Worm (Caenorhabditis elegans) whole organism, young adult: ENCODE measurements around the gene abu-1.
A peak's percentile ranks its signal among the peaks of the same experiment; 100 is the strongest.

ENCODE experiments used
- B0035.1 ChIP-seq: sonication (generic microtip); optimal IDR thresholded peaks from 2 replicates; lab custom pipeline; 2016; ENCODE audit warnings: missing genetic modification characterization, mild to moderate bottlenecking, missing compliant biosample characterization, missing genotype, missing genetic modification reagents
- B0261.1 ChIP-seq: sonication (generic microtip); optimal IDR thresholded peaks from 2 replicates; lab custom pipeline; 2016; ENCODE audit warnings: mild to moderate bottlenecking, missing genetic modification characterization, moderate library complexity, missing compliant biosample characterization
- D2030.7 ChIP-seq: fragments of 200-800 bp; sonication (Bioruptor generic); IDR thresholded peaks from 2 replicates; pipeline ENCODE4 v1.3.6; 2022; ENCODE audit warnings: missing genetic modification reagents, missing genetic modification characterization, missing compliant biosample characterization
- F22D6.2 ChIP-seq: sonication (generic microtip); optimal IDR thresholded peaks from 2 replicates; lab custom pipeline; 2016; ENCODE audit warnings: mild to moderate bottlenecking, missing genetic modification characterization, missing compliant biosample characterization
- F49E8.2 ChIP-seq: sonication (generic microtip); optimal IDR thresholded peaks from 3 replicates; lab custom pipeline; 2017; ENCODE audit warnings: missing genetic modification characterization, mild to moderate bottlenecking, missing compliant biosample characterization, antibody characterized with exemption, moderate library complexity; ENCODE audit not compliant: insufficient read depth
- F52B5.7 ChIP-seq: sonication (generic microtip); optimal IDR thresholded peaks from 2 replicates; lab custom pipeline; 2016; ENCODE audit warnings: mild to moderate bottlenecking, missing genetic modification characterization, missing compliant biosample characterization
- K12H6.12 ChIP-seq: fragments of 200-800 bp; sonication (Bioruptor generic); optimal IDR thresholded peaks from 2 replicates; lab custom pipeline; 2018; ENCODE audit warnings: mild to moderate bottlenecking, missing genetic modification characterization, missing compliant biosample characterization
- Y53G8AR.9 ChIP-seq: fragments of 200-800 bp; sonication (Bioruptor generic); conservative IDR thresholded peaks from 2 replicates; pipeline ENCODE4 v1.3.6; 2022; ENCODE audit warnings: missing genetic modification reagents, missing genetic modification characterization, missing compliant biosample characterization
- ZK185.1 ChIP-seq: sonication (generic microtip); optimal IDR thresholded peaks from 2 replicates; lab custom pipeline; 2016; ENCODE audit warnings: mild to moderate bottlenecking, missing genetic modification characterization, missing compliant biosample characterization; ENCODE audit not compliant: poor library complexity, severe bottlenecking
- ama-1 ChIP-seq, 3 experiments: fragments of 150-350 bp in 1 of 3; sonication (generic microtip) in 2 of 3; optimal IDR thresholded peaks; 2 replicates each; lab custom pipeline; 2014 to 2018; ENCODE audit warnings: missing biosample characterization in 2 of 3, missing genetic modification characterization in 2 of 3, missing genetic modification reagents in 2 of 3
- attf-6 ChIP-seq: fragments of 200-800 bp; sonication (Bioruptor generic); IDR thresholded peaks from 2 replicates; pipeline ENCODE4 v1.3.6; 2022; ENCODE audit warnings: missing genetic modification reagents, missing genetic modification characterization, missing compliant biosample characterization
- bed-1 ChIP-seq: fragments of 200-800 bp; sonication (Bioruptor generic); IDR thresholded peaks from 2 replicates; pipeline ENCODE4 v1.3.6; 2022; ENCODE audit warnings: missing genetic modification reagents, missing genetic modification characterization, missing compliant biosample characterization
- ceh-100 ChIP-seq: fragments of 200-800 bp; sonication (Bioruptor generic); IDR thresholded peaks from 2 replicates; pipeline ENCODE4 v1.3.6; 2022; ENCODE audit warnings: missing genetic modification reagents, missing genetic modification characterization, missing compliant biosample characterization
- ceh-58 ChIP-seq: fragments of 200-800 bp; sonication (Bioruptor generic); IDR thresholded peaks from 2 replicates; pipeline ENCODE4 v1.3.6; 2022; ENCODE audit warnings: missing genetic modification characterization, missing compliant biosample characterization
- dpl-1 ChIP-seq: fragments of 150-350 bp; optimal IDR thresholded peaks from 2 replicates; lab custom pipeline; 2014; ENCODE audit warnings: missing biosample characterization, missing genetic modification reagents, missing genetic modification characterization
- efl-1 ChIP-seq: fragments of 150-350 bp; optimal IDR thresholded peaks from 2 replicates; lab custom pipeline; 2014; ENCODE audit warnings: missing biosample characterization, missing genetic modification reagents, missing genetic modification characterization
- him-1 ChIP-seq: sonication (generic microtip); optimal IDR thresholded peaks from 2 replicates; lab custom pipeline; 2016; ENCODE audit warnings: missing genotype, missing genetic modification reagents, missing genetic modification characterization, missing compliant biosample characterization
- hmg-1.2 ChIP-seq: fragments of 200-800 bp; sonication (Bioruptor generic); IDR thresholded peaks from 2 replicates; pipeline ENCODE4 v1.3.6; 2022; ENCODE audit warnings: missing genetic modification reagents, missing genetic modification characterization, missing compliant biosample characterization
- hmg-20 ChIP-seq: fragments of 200-800 bp; sonication (Bioruptor generic); IDR thresholded peaks from 2 replicates; pipeline ENCODE4 v1.3.6; 2022; ENCODE audit warnings: missing genetic modification reagents, missing genetic modification characterization, missing compliant biosample characterization
- hrde-1 ChIP-seq: sonication (generic microtip); optimal IDR thresholded peaks from 2 replicates; lab custom pipeline; 2016; ENCODE audit warnings: missing genetic modification characterization, mild to moderate bottlenecking, missing compliant biosample characterization, moderate library complexity, missing genotype, missing genetic modification reagents, borderline replicate concordance
- hsf-1 ChIP-seq: fragments of 200-800 bp; sonication (Bioruptor generic); IDR thresholded peaks from 2 replicates; pipeline ENCODE4 v1.3.6; 2022; ENCODE audit warnings: missing genetic modification reagents, missing genetic modification characterization, missing compliant biosample characterization
- lag-1 ChIP-seq: fragments of 200-800 bp; sonication (Bioruptor generic); IDR thresholded peaks from 2 replicates; pipeline ENCODE4 v1.3.6; 2022; ENCODE audit warnings: missing genetic modification reagents, missing genetic modification characterization, missing compliant biosample characterization
- let-526 ChIP-seq: fragments of 200-800 bp; sonication (Bioruptor generic); IDR thresholded peaks from 2 replicates; pipeline ENCODE4 v1.3.6; 2022; ENCODE audit warnings: missing genetic modification reagents, missing genetic modification characterization, missing compliant biosample characterization
- let-607 ChIP-seq, 2 experiments: fragments of 200-800 bp in 1 of 2; sonication (Bioruptor generic) in 1 of 2; sonication (generic microtip) in 1 of 2; optimal IDR thresholded peaks; 2 replicates each; lab custom pipeline; 2016 to 2018; ENCODE audit warnings: mild to moderate bottlenecking in 2 of 2, missing compliant biosample characterization in 2 of 2, missing genetic modification characterization in 2 of 2, moderate library complexity in 2 of 2, missing genotype in 1 of 2
- lin-26 ChIP-seq: fragments of 200-800 bp; sonication (Bioruptor generic); IDR thresholded peaks from 2 replicates; pipeline ENCODE4 v1.3.6; 2022; ENCODE audit warnings: missing genetic modification reagents, missing genetic modification characterization, missing compliant biosample characterization
- lin-35 ChIP-seq, 3 experiments: fragments of 150-350 bp in 2 of 3; sonication (generic microtip) in 1 of 3; optimal IDR thresholded peaks; 2 replicates each; lab custom pipeline; 2014 to 2018; ENCODE audit warnings: missing biosample characterization in 3 of 3, missing genetic modification characterization in 3 of 3, missing genetic modification reagents in 3 of 3
- lin-54 ChIP-seq: fragments of 200-800 bp; sonication (Bioruptor generic); optimal IDR thresholded peaks from 2 replicates; lab custom pipeline; 2018; ENCODE audit warnings: mild to moderate bottlenecking, missing genetic modification characterization, missing compliant biosample characterization
- lir-1 ChIP-seq: fragments of 200-800 bp; sonication (Bioruptor generic); conservative IDR thresholded peaks from 2 replicates; pipeline ENCODE4 v1.3.6; 2022; ENCODE audit warnings: missing genetic modification reagents, missing genetic modification characterization, missing compliant biosample characterization
- lsy-27 ChIP-seq: sonication (generic microtip); optimal IDR thresholded peaks from 2 replicates; lab custom pipeline; 2017; ENCODE audit warnings: missing genetic modification characterization, mild to moderate bottlenecking, missing compliant biosample characterization, antibody characterized with exemption, missing genotype, borderline replicate concordance; ENCODE audit not compliant: insufficient read depth
- madf-3 ChIP-seq: fragments of 200-800 bp; sonication (Bioruptor generic); IDR thresholded peaks from 2 replicates; pipeline ENCODE4 v1.3.6; 2022; ENCODE audit warnings: missing genetic modification reagents, missing genetic modification characterization, missing compliant biosample characterization
- madf-6 ChIP-seq: fragments of 200-800 bp; sonication (Bioruptor generic); IDR thresholded peaks from 2 replicates; pipeline ENCODE4 v1.3.6; 2022; ENCODE audit warnings: missing genetic modification reagents, missing genetic modification characterization, missing compliant biosample characterization
- madf-8 ChIP-seq: fragments of 200-800 bp; sonication (Bioruptor generic); conservative IDR thresholded peaks from 2 replicates; pipeline ENCODE4 v1.3.6; 2022; ENCODE audit warnings: missing genetic modification reagents, missing genetic modification characterization, missing compliant biosample characterization
- mxl-1 ChIP-seq: sonication (generic microtip); optimal IDR thresholded peaks from 2 replicates; lab custom pipeline; 2016; ENCODE audit warnings: missing genetic modification characterization, missing compliant biosample characterization
- nfya-1 ChIP-seq: sonication (generic microtip); optimal IDR thresholded peaks from 2 replicates; lab custom pipeline; 2017; ENCODE audit warnings: antibody characterized with exemption, missing compliant biosample characterization, missing genetic modification characterization, borderline replicate concordance; ENCODE audit not compliant: insufficient read depth
- nhr-27 ChIP-seq: fragments of 200-800 bp; sonication (Bioruptor generic); optimal IDR thresholded peaks from 2 replicates; lab custom pipeline; 2018; ENCODE audit warnings: mild to moderate bottlenecking, missing genetic modification characterization, moderate library complexity, missing compliant biosample characterization
- nhr-80 ChIP-seq: sonication (generic microtip); optimal IDR thresholded peaks from 2 replicates; lab custom pipeline; 2016; ENCODE audit warnings: missing genetic modification characterization, missing compliant biosample characterization
- pbrm-1 ChIP-seq: fragments of 200-800 bp; sonication (Bioruptor generic); IDR thresholded peaks from 2 replicates; pipeline ENCODE4 v1.3.6; 2022; ENCODE audit warnings: missing genetic modification reagents, missing genetic modification characterization, missing compliant biosample characterization
- pha-4 ChIP-seq: fragments of 150-350 bp; sonication (generic microtip); optimal IDR thresholded peaks from 2 replicates; lab custom pipeline; 2014; ENCODE audit warnings: missing biosample characterization, missing genetic modification reagents, missing genetic modification characterization
- repo-1 ChIP-seq: sonication (generic microtip); optimal IDR thresholded peaks from 2 replicates; lab custom pipeline; 2017; ENCODE audit warnings: mild to moderate bottlenecking, missing genetic modification characterization, missing compliant biosample characterization
- rpc-1 ChIP-seq, 2 experiments: fragments of 150-350 bp in 1 of 2; sonication (generic microtip) in 1 of 2; optimal IDR thresholded peaks; 2 replicates each; lab custom pipeline; 2014 to 2018; ENCODE audit warnings: missing biosample characterization in 1 of 2, missing genetic modification characterization in 1 of 2, missing genetic modification reagents in 1 of 2, missing genotype in 1 of 2
- sea-2 ChIP-seq: fragments of 200-800 bp; sonication (Bioruptor generic); IDR thresholded peaks from 2 replicates; pipeline ENCODE4 v1.3.6; 2022; ENCODE audit warnings: missing genetic modification characterization, missing compliant biosample characterization
- tbp1 ChIP-seq: fragments of 200-800 bp; sonication (Bioruptor generic); optimal IDR thresholded peaks from 2 replicates; lab custom pipeline; 2018; ENCODE audit warnings: mild to moderate bottlenecking, missing genetic modification characterization, missing compliant biosample characterization
- unc-130 ChIP-seq: sonication (generic microtip); optimal IDR thresholded peaks from 2 replicates; lab custom pipeline; 2016; ENCODE audit warnings: missing genetic modification reagents, missing genetic modification characterization, missing compliant biosample characterization
- ztf-6 ChIP-seq: fragments of 200-800 bp; sonication (Bioruptor generic); IDR thresholded peaks from 2 replicates; pipeline ENCODE4 v1.3.6; 2022; ENCODE audit warnings: missing genetic modification reagents, missing genetic modification characterization, missing compliant biosample characterization

The abu-1 gene

DNA sequence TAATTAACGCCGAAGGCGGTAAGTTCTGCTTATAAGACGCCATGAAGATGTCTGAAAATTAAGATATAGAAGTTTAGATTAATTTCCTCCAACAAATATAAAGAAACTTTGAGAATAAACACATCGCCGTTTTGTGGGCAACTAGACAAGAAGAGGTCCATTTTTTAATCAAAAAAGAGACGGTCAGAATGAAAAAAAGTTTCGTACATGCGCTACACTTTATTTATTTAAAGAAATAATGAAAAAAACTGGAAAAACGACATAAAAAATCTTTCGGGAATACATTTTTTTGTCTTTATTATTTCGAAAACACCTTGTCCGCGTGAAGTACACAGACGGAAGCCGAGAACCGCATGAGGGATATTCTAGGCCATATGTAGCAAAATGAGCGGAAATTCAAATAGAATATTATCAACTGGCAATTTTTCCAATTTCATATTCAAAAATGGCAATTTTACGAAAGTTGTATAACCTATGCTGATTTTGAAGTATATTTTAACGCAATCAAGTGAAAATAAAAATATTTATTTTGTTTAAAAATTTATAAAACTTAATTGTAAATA lies 25.8 kb downstream of the abu-1 start, which contains the start of gene sluh-7 (continued):
- peak in 1 of 2 experiments; percentile 69 for TF ChIP-seq let-607 (tag; optimal IDR thresholded peaks at IDR 0.05; lab: Kevin White, UChicago)
- no peak for TF ChIP-seq attf-6 (GFP tag; lab: Robert Waterston, UW)
- peak; percentile 37; the same call in 1 of the 2 replicates for TF ChIP-seq hmg-1.2 (GFP tag; lab: Robert Waterston, UW)
- peak; percentile 35; the same call in 1 of the 2 replicates for TF ChIP-seq pbrm-1 (GFP tag; lab: Robert Waterston, UW)
- no peak for TF ChIP-seq lsy-27
- TF ChIP-seq ama-1 (optimal IDR thresholded peaks at IDR 0.05; lab: Kevin White, UChicago): no peak
- TF ChIP-seq ama-1 (GFP tag; optimal IDR thresholded peaks at IDR 0.05; lab: Kevin White, UChicago): no peak
- no peak for TF ChIP-seq ztf-6 (GFP tag; lab: Robert Waterston, UW)
- peak; percentile 92 for TF ChIP-seq ZK185.1 (tag; lab: Kevin White, UChicago)
- TF ChIP-seq B0035.1 (tag; lab: Kevin White, UChicago): no peak
- no peak for TF ChIP-seq hrde-1 (tag; lab: Kevin White, UChicago)
- peak; percentile 62 for TF ChIP-seq efl-1 (GFP tag; lab: Kevin White, UChicago)
- TF ChIP-seq lag-1: no peak
- TF ChIP-seq F22D6.2 (tag; lab: Kevin White, UChicago): peak; percentile 59
- peak; percentile 47 for TF ChIP-seq pha-4 (tag; lab: Kevin White, UChicago)
- peak; percentile 15; the same call in 1 of the 2 replicates for TF ChIP-seq D2030.7 (GFP tag; lab: Robert Waterston, UW)
- TF ChIP-seq lir-1 (GFP tag; lab: Robert Waterston, UW): peak; percentile 49; the same call in 1 of the 2 replicates
- peak; percentile 26 for TF ChIP-seq tbp1 (GFP tag; lab: Kevin White, UChicago)
- TF ChIP-seq repo-1 (tag; lab: Kevin White, UChicago): no peak
- TF ChIP-seq unc-130 (GFP tag; lab: Kevin White, UChicago): peak; percentile 86
- no peak for TF ChIP-seq rpc-1 (optimal IDR thresholded peaks at IDR 0.05; lab: Kevin White, UChicago)
- no peak for TF ChIP-seq rpc-1 (tag; optimal IDR thresholded peaks at IDR 0.05; lab: Kevin White, UChicago)
- 0 out of 2 replicates have a peak, but pooled peaks have one; percentile 28 for TF ChIP-seq ceh-100 (GFP tag; lab: Robert Waterston, UW)
- peak; percentile 35 for TF ChIP-seq K12H6.12 (tag; lab: Kevin White, UChicago)
- peak; percentile 60; the same call in 1 of the 2 replicates for TF ChIP-seq madf-6
- TF ChIP-seq dpl-1: peak; percentile 66
- TF ChIP-seq F49E8.2 (tag; lab: Kevin White, UChicago): no peak
- no peak for TF ChIP-seq hmg-20 (GFP tag; lab: Robert Waterston, UW)
- TF ChIP-seq him-1 (tag; lab: Kevin White, UChicago): peak; percentile 35
- peak; percentile 88 for TF ChIP-seq lin-54 (GFP tag; lab: Kevin White, UChicago)
- TF ChIP-seq nfya-1: no peak
- TF ChIP-seq madf-3 (GFP tag; lab: Robert Waterston, UW): peak; percentile 86

DNA sequence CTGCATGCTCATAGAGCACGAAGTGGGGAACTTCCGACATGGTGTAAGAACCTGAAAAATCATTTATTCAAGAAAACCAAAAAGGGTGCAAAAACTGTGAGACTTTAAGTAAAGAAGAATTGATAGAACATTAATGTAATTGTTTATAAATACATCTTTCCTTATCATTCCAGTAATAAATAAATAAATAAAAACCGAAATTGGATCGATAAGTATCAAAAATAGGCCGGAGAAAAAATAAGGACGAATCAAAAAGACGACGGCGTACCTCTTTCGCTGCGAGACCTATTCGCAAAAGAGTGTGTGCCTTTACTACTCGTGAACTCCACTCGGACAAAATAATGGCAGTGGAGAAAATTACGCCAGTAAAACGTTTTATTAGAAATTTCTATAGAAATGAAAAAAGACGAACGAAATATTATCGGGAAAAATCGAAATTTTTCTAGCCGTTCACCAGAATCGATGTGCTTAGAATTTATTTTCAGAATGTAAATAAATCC lies 28.6 kb downstream of the abu-1 start, which contains the start of gene nol-56:
TSS of gene nol-56 (minus strand) at position 51 of the 500 bp plus-strand sequence.
- TF ChIP-seq lin-54 (GFP tag; lab: Kevin White, UChicago) (peak; percentile 72), B0261.1 (tag; lab: Kevin White, UChicago) (no peak), lir-1 (GFP tag; lab: Robert Waterston, UW) (peak; percentile 33; the same call in 1 of the 2 replicates), nhr-27 (tag; lab: Kevin White, UChicago) (no peak), madf-8 (no peak), Y53G8AR.9 (GFP tag; lab: Robert Waterston, UW) (0 out of 2 replicates have a peak, but pooled peaks have one; percentile 38), hsf-1 (GFP tag; lab: Robert Waterston, UW) (no peak), F52B5.7 (tag; lab: Kevin White, UChicago) (no peak), efl-1 (GFP tag; lab: Kevin White, UChicago) (peak; percentile 49), mxl-1 (tag; lab: Kevin White, UChicago) (no peak), sea-2 (GFP tag; lab: Robert Waterston, UW) (no peak), hmg-20 (GFP tag; lab: Robert Waterston, UW) (0 out of 2 replicates have a peak, but pooled peaks have one; percentile 25), lsy-27 (no peak), unc-130 (GFP tag; lab: Kevin White, UChicago) (peak; percentile 49), madf-3 (GFP tag; lab: Robert Waterston, UW) (peak; percentile 79), ceh-58 (no peak), lin-35 (GFP tag; optimal IDR thresholded peaks at IDR 0.05; lab: Kevin White, UChicago) (peak in 1 of 3 experiments; percentile 71), lin-26 (GFP tag; lab: Robert Waterston, UW) (no peak), bed-1 (no peak), let-526 (GFP tag; lab: Robert Waterston, UW) (0 out of 2 replicates have a peak, but pooled peaks have one; percentile 25), nhr-80 (tag; lab: Kevin White, UChicago) (peak; percentile 16)
